Fruit fly (Drosophila melanogaster) whole organism, prepupa: Measurements from ENCODE around the gene CG9733.

Experiments
- Blimp-1 ChIP-seq: fragments of 200-800 bp; sonication (Bioruptor generic); optimal IDR thresholded peaks from 3 replicates; lab custom pipeline; 2017; ENCODE audit warnings: missing biosample characterization, missing genetic modification characterization, mild to moderate bottlenecking, moderate library complexity, missing genetic modification reagents
- CG10631 ChIP-seq: fragments of 200-800 bp; sonication (Bioruptor generic); optimal IDR thresholded peaks from 2 replicates; lab custom pipeline; 2016; ENCODE audit warnings: missing biosample characterization, missing genetic modification characterization
- CG10669 ChIP-seq: fragments of 200-800 bp; sonication (Bioruptor generic); optimal IDR thresholded peaks from 3 replicates; lab custom pipeline; 2018; ENCODE audit warnings: missing biosample characterization, mild to moderate bottlenecking, missing genetic modification characterization, moderate library complexity
- CG11294 ChIP-seq: fragments of 200-800 bp; sonication (Bioruptor generic); IDR thresholded peaks from 2 replicates; pipeline ENCODE4 v1.3.6; 2022; ENCODE audit warnings: missing biosample characterization, missing genetic modification characterization
- CG11762 ChIP-seq: fragments of 200-800 bp; sonication (Bioruptor generic); optimal IDR thresholded peaks from 3 replicates; lab custom pipeline; 2016; ENCODE audit warnings: missing biosample characterization, missing genetic modification characterization; ENCODE audit not compliant: insufficient read depth
- CG11902 ChIP-seq: fragments of 200-800 bp; sonication (Bioruptor generic); optimal IDR thresholded peaks from 3 replicates; lab custom pipeline; 2016; ENCODE audit warnings: missing biosample characterization, missing genetic modification characterization
- CG1621 ChIP-seq: fragments of 200-800 bp; sonication (Bioruptor generic); optimal IDR thresholded peaks from 3 replicates; lab custom pipeline; 2018; ENCODE audit warnings: missing biosample characterization, mild to moderate bottlenecking, missing genetic modification characterization
- CG16779 ChIP-seq: fragments of 200-800 bp; sonication (Bioruptor generic); optimal IDR thresholded peaks from 3 replicates; lab custom pipeline; 2017; ENCODE audit warnings: missing biosample characterization, mild to moderate bottlenecking, missing genetic modification characterization
- CG3032 ChIP-seq: fragments of 200-800 bp; optimal IDR thresholded peaks from 2 replicates; lab custom pipeline; 2019; ENCODE audit warnings: missing biosample characterization, mild to moderate bottlenecking, missing genetic modification characterization, moderate library complexity
- CG31627 ChIP-seq: fragments of 200-800 bp; sonication (Bioruptor generic); optimal IDR thresholded peaks from 3 replicates; lab custom pipeline; 2016; ENCODE audit warnings: missing biosample characterization, missing genetic modification characterization
- CG32006 ChIP-seq: fragments of 200-800 bp; sonication (Bioruptor generic); optimal IDR thresholded peaks from 3 replicates; lab custom pipeline; 2017; ENCODE audit warnings: missing biosample characterization, mild to moderate bottlenecking, missing genetic modification characterization
- CG34406 ChIP-seq: fragments of 200-800 bp; sonication (Bioruptor generic); optimal IDR thresholded peaks from 3 replicates; lab custom pipeline; 2016; ENCODE audit warnings: missing biosample characterization, missing genetic modification characterization
- CG4318 ChIP-seq: fragments of 200-800 bp; sonication (Bioruptor generic); optimal IDR thresholded peaks from 3 replicates; lab custom pipeline; 2017; ENCODE audit warnings: missing biosample characterization, mild to moderate bottlenecking, missing genetic modification characterization
- CG6163 ChIP-seq: fragments of 200-800 bp; sonication (Bioruptor generic); IDR thresholded peaks from 3 replicates; pipeline ENCODE4 v1.3.6; 2022; ENCODE audit warnings: missing biosample characterization, missing genetic modification characterization
- CG6792 ChIP-seq: fragments of 200-800 bp; sonication (Bioruptor generic); optimal IDR thresholded peaks from 3 replicates; lab custom pipeline; 2016; ENCODE audit warnings: missing biosample characterization, missing genetic modification characterization
- CG6808 ChIP-seq: fragments of 200-800 bp; sonication (Bioruptor generic); optimal IDR thresholded peaks from 3 replicates; lab custom pipeline; 2017; ENCODE audit warnings: missing biosample characterization, missing genetic modification characterization, mild to moderate bottlenecking, moderate library complexity, missing genetic modification reagents
- CG6854 ChIP-seq: fragments of 200-800 bp; sonication (Bioruptor generic); optimal IDR thresholded peaks from 2 replicates; lab custom pipeline; 2017; ENCODE audit warnings: missing biosample characterization, mild to moderate bottlenecking, missing genetic modification characterization
- CG7368 ChIP-seq: fragments of 200-800 bp; sonication (Bioruptor generic); optimal IDR thresholded peaks from 3 replicates; lab custom pipeline; 2016; ENCODE audit warnings: missing biosample characterization, missing genetic modification characterization
- CG8319 ChIP-seq: fragments of 200-800 bp; sonication (Bioruptor generic); optimal IDR thresholded peaks from 3 replicates; lab custom pipeline; 2016; ENCODE audit warnings: missing biosample characterization, missing genetic modification characterization
- CG8632 ChIP-seq: fragments of 200-800 bp; sonication (Bioruptor generic); optimal IDR thresholded peaks from 3 replicates; lab custom pipeline; 2016; ENCODE audit warnings: missing biosample characterization, missing genetic modification characterization
- CG9139 ChIP-seq: fragments of 200-800 bp; sonication (Bioruptor generic); optimal IDR thresholded peaks from 3 replicates; lab custom pipeline; 2017; ENCODE audit warnings: missing biosample characterization, mild to moderate bottlenecking, missing genetic modification characterization
- Eip78C ChIP-seq: fragments of 200-800 bp; sonication (Bioruptor generic); peaks from one replicate; lab custom pipeline; 2016; ENCODE audit warnings: missing biosample characterization, missing genetic modification characterization
- Eip93F ChIP-seq: fragments of 200-800 bp; sonication (Bioruptor generic); optimal IDR thresholded peaks from 2 replicates; lab custom pipeline; 2016; ENCODE audit warnings: missing biosample characterization, mild to moderate bottlenecking, missing genetic modification characterization
- Ets21C ChIP-seq: fragments of 200-800 bp; sonication (Bioruptor generic); optimal IDR thresholded peaks from 3 replicates; lab custom pipeline; 2016; ENCODE audit warnings: missing biosample characterization, missing genetic modification characterization
- Ets96B ChIP-seq: fragments of 200-800 bp; optimal IDR thresholded peaks from 2 replicates; lab custom pipeline; 2019; ENCODE audit warnings: missing biosample characterization, mild to moderate bottlenecking, missing genetic modification characterization, moderate library complexity
- Hr39 ChIP-seq: fragments of 200-800 bp; sonication (Bioruptor generic); optimal IDR thresholded peaks from 2 replicates; lab custom pipeline; 2016; ENCODE audit warnings: missing biosample characterization, missing genetic modification characterization
- Hr4 ChIP-seq: fragments of 200-800 bp; sonication (Bioruptor generic); optimal IDR thresholded peaks from 3 replicates; lab custom pipeline; 2016; ENCODE audit warnings: missing biosample characterization, missing genetic modification characterization
- Lpt ChIP-seq: fragments of 200-800 bp; sonication (Bioruptor generic); optimal IDR thresholded peaks from 3 replicates; lab custom pipeline; 2016; ENCODE audit warnings: missing biosample characterization, missing genetic modification characterization
- Met ChIP-seq: fragments of 200-800 bp; sonication (Bioruptor generic); optimal IDR thresholded peaks from 3 replicates; lab custom pipeline; 2016; ENCODE audit warnings: missing biosample characterization, missing genetic modification characterization
- Smox ChIP-seq: fragments of 200-800 bp; sonication (Bioruptor generic); optimal IDR thresholded peaks from 3 replicates; lab custom pipeline; 2016; ENCODE audit warnings: missing biosample characterization, missing genetic modification characterization
- Sox14 ChIP-seq: fragments of 200-800 bp; sonication (Bioruptor generic); optimal IDR thresholded peaks from 3 replicates; lab custom pipeline; 2016; ENCODE audit warnings: missing biosample characterization, missing genetic modification characterization
- Sox15 ChIP-seq: fragments of 200-800 bp; sonication (Bioruptor generic); optimal IDR thresholded peaks from 3 replicates; lab custom pipeline; 2016; ENCODE audit warnings: missing biosample characterization, missing genetic modification characterization
- achi ChIP-seq: fragments of 200-800 bp; sonication (Bioruptor generic); optimal IDR thresholded peaks from 3 replicates; lab custom pipeline; 2016; ENCODE audit warnings: missing biosample characterization, missing genetic modification characterization
- acj6 ChIP-seq: fragments of 200-800 bp; sonication (Bioruptor generic); optimal IDR thresholded peaks from 3 replicates; lab custom pipeline; 2016; ENCODE audit warnings: missing biosample characterization, missing genetic modification characterization
- cyc ChIP-seq: fragments of 200-800 bp; sonication (Bioruptor generic); optimal IDR thresholded peaks from 3 replicates; lab custom pipeline; 2016; ENCODE audit warnings: missing biosample characterization, missing genetic modification characterization
- dac ChIP-seq: fragments of 200-800 bp; sonication (Bioruptor generic); optimal IDR thresholded peaks from 2 replicates; lab custom pipeline; 2017; ENCODE audit warnings: missing biosample characterization, mild to moderate bottlenecking, missing genetic modification characterization
- dsx ChIP-seq: fragments of 200-800 bp; optimal IDR thresholded peaks from 3 replicates; lab custom pipeline; 2019; ENCODE audit warnings: missing biosample characterization, mild to moderate bottlenecking, missing genetic modification characterization, moderate library complexity; ENCODE audit not compliant: poor library complexity, severe bottlenecking
- esn ChIP-seq: fragments of 200-800 bp; sonication (Bioruptor generic); optimal IDR thresholded peaks from 2 replicates; lab custom pipeline; 2016; ENCODE audit warnings: missing biosample characterization, mild to moderate bottlenecking, missing genetic modification characterization, moderate library complexity
- fd59A ChIP-seq: fragments of 200-800 bp; sonication (Bioruptor generic); optimal IDR thresholded peaks from 2 replicates; lab custom pipeline; 2017; ENCODE audit warnings: missing biosample characterization, mild to moderate bottlenecking, missing genetic modification characterization, missing genetic modification reagents
- fd85E ChIP-seq: fragments of 200-800 bp; sonication (Bioruptor generic); optimal IDR thresholded peaks from 3 replicates; lab custom pipeline; 2016; ENCODE audit warnings: missing biosample characterization, missing genetic modification characterization
- fkh ChIP-seq: fragments of 200-800 bp; sonication (Bioruptor generic); optimal IDR thresholded peaks from 3 replicates; lab custom pipeline; 2017; ENCODE audit warnings: missing biosample characterization, mild to moderate bottlenecking, missing genetic modification characterization, moderate library complexity
- lz ChIP-seq: fragments of 200-800 bp; sonication (Bioruptor generic); optimal IDR thresholded peaks from 3 replicates; lab custom pipeline; 2016; ENCODE audit warnings: missing biosample characterization, missing genetic modification characterization
- net ChIP-seq: fragments of 200-800 bp; sonication (Bioruptor generic); optimal IDR thresholded peaks from 3 replicates; lab custom pipeline; 2016; ENCODE audit warnings: missing biosample characterization, missing genetic modification characterization
- pdm3 ChIP-seq: fragments of 200-800 bp; sonication (Bioruptor generic); optimal IDR thresholded peaks from 3 replicates; lab custom pipeline; 2016; ENCODE audit warnings: missing biosample characterization, missing genetic modification characterization
- salr ChIP-seq, 2 experiments: fragments of 200-800 bp; sonication (Bioruptor generic); optimal IDR thresholded peaks; 3 replicates each; lab custom pipeline; 2016 to 2018; ENCODE audit warnings: missing biosample characterization in 2 of 2, missing genetic modification characterization in 2 of 2, mild to moderate bottlenecking in 1 of 2
- ss ChIP-seq, 2 experiments: fragments of 200-800 bp; sonication (Bioruptor generic); optimal IDR thresholded peaks; 2 replicates in 1 of 2; 3 replicates in 1 of 2; lab custom pipeline; 2017 to 2018; ENCODE audit warnings: mild to moderate bottlenecking in 2 of 2, missing biosample characterization in 2 of 2, missing genetic modification characterization in 2 of 2, moderate library complexity in 1 of 2
- svp ChIP-seq: fragments of 200-800 bp; sonication (Bioruptor generic); peaks from one replicate; lab custom pipeline; 2016; ENCODE audit warnings: missing biosample characterization, missing genetic modification characterization

CG9733 gene

DNA sequence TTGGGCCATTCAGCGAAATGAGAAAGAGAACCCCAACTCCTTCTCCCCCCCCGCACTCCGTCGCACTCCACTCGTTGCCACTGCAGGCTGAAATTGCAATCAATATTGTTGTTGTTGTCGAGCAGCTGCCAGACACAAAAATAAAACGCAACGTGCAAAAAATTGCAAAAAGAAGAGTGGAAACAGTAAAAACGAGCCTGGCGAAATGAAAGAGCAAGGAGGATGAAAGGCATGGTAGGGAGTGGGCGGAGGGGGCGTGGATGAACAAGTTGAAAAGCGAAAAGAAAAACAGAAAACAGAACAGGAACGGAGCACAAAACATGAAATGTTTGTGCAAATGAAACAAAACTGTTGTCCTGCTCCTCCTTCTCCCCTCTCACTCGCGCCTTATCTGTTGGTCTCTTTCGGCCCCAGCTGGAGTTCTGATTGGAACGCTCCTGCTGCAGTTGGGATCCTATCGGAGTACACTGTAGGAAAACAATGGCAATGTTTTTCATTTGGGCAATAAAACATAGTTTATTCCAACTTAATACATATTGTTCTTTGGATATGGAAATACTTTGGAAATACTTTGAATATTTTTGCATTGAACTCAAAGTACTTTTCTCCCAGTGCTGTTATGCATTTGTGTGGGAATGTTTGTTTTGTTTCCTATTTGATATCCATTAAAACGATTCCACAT, 38.6 kb upstream of the CG9733 start (continued):
- TF ChIP-seq Blimp-1 (peak; percentile 84), CG11294 (GFP tag; lab: Robert Waterston, UW) (peak; percentile 59), Ets96B (tag; lab: Kevin White, UChicago) (peak; percentile 86), Eip93F (GFP tag; lab: Kevin White, UChicago) (peak; percentile 11), esn (GFP tag; lab: Kevin White, UChicago) (peak; percentile 93), CG34406 (GFP tag; lab: Kevin White, UChicago) (peak; percentile 77), CG11762 (GFP tag; lab: Kevin White, UChicago) (peak; percentile 87), Sox15 (peak; percentile 85), CG4318 (GFP tag; lab: Kevin White, UChicago) (peak; percentile 73)
- TF ChIP-seq, all 60 proteins: peak for 58

DNA sequence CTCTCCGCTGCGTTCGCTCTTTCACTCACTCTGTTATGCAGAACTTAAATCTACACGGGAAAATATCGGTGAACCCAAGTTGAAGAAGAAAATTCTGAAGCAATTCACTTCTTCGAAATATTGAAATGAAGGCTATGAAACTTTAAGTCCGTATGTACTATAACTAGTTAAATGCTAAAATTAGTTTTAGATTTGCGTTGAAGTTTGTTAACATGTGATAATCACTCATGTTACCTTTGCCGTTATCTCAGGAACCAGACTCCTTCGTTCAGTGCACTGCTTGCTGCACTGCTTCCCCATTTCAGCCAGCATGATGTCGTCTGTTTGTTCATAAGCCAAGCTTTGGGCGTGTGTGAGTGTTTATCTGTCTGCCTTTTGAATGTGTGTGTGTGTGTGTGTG, 38.1 kb upstream of the CG9733 start:
- TF ChIP-seq Blimp-1 = no peak
- no peak for TF ChIP-seq fkh
- TF ChIP-seq CG7368 (GFP tag; lab: Kevin White, UChicago) = peak; percentile 40
- peak; percentile 25 for TF ChIP-seq CG6163 (GFP tag; lab: Robert Waterston, UW)
- TF ChIP-seq net (GFP tag; lab: Kevin White, UChicago) = peak; percentile 35
- peak; percentile 88 for TF ChIP-seq Hr39 (GFP tag; lab: Kevin White, UChicago)
- TF ChIP-seq achi (GFP tag; lab: Kevin White, UChicago) = peak; percentile 73
- TF ChIP-seq Ets96B (tag; lab: Kevin White, UChicago) = peak; percentile 77
- peak; percentile 40 for TF ChIP-seq dac (GFP tag; lab: Kevin White, UChicago)
- TF ChIP-seq CG8319 (GFP tag; lab: Kevin White, UChicago) = peak; percentile 40
- TF ChIP-seq CG10669 (GFP tag; lab: Kevin White, UChicago) = peak; percentile 56
- TF ChIP-seq esn (GFP tag; lab: Kevin White, UChicago) = peak; percentile 86
- peak; percentile 91 for TF ChIP-seq svp (GFP tag; lab: Kevin White, UChicago)
- TF ChIP-seq lz (GFP tag; lab: Kevin White, UChicago) = peak; percentile 87
- TF ChIP-seq CG3032 (tag; lab: Kevin White, UChicago) = peak; percentile 52
- peak; percentile 61 for TF ChIP-seq Hr4 (GFP tag; lab: Kevin White, UChicago)
- TF ChIP-seq CG4318 (GFP tag; lab: Kevin White, UChicago) = peak; percentile 68
- TF ChIP-seq ss (GFP tag; optimal IDR thresholded peaks at IDR 0.05; lab: Kevin White, UChicago) = no peak
- TF ChIP-seq CG16779 (tag; lab: Kevin White, UChicago) = no peak
- no peak for TF ChIP-seq CG6854
- TF ChIP-seq Met (GFP tag; lab: Kevin White, UChicago) = peak; percentile 87
- no peak for TF ChIP-seq fd85E
- no peak for TF ChIP-seq CG6808 (GFP tag; lab: Kevin White, UChicago)
- peak; percentile 71 for TF ChIP-seq fd59A (GFP tag; lab: Kevin White, UChicago)
- peak; percentile 77 for TF ChIP-seq pdm3
- peak; percentile 89 for TF ChIP-seq CG31627 (GFP tag; lab: Kevin White, UChicago)
- TF ChIP-seq CG6792 (GFP tag; lab: Kevin White, UChicago) = peak; percentile 76
- peak; percentile 89 for TF ChIP-seq Sox14 (GFP tag; lab: Kevin White, UChicago)
- TF ChIP-seq Eip93F (GFP tag; lab: Kevin White, UChicago) = no peak
- peak; percentile 24 for TF ChIP-seq CG1621 (tag; lab: Kevin White, UChicago)
- TF ChIP-seq salr (GFP tag; optimal IDR thresholded peaks at IDR 0.05; lab: Kevin White, UChicago) = peak; percentile 66 to 71
- TF ChIP-seq CG11294 (GFP tag; lab: Robert Waterston, UW) = no peak
- peak; percentile 84 for TF ChIP-seq acj6
- peak; percentile 85 for TF ChIP-seq CG10631
- TF ChIP-seq CG8632 = peak; percentile 69
- TF ChIP-seq Sox15 = peak; percentile 72
- peak; percentile 65 for TF ChIP-seq CG11762 (GFP tag; lab: Kevin White, UChicago)
- peak; percentile 81 for TF ChIP-seq CG32006
- peak; percentile 10 for TF ChIP-seq Lpt (GFP tag; lab: Kevin White, UChicago)
- TF ChIP-seq CG9139 (GFP tag; lab: Kevin White, UChicago) = no peak
- TF ChIP-seq dsx = peak; percentile 72
- peak; percentile 83 for TF ChIP-seq Smox
- TF ChIP-seq Eip78C (GFP tag; lab: Kevin White, UChicago) = peak; percentile 95
- TF ChIP-seq cyc (GFP tag; lab: Kevin White, UChicago) = peak; percentile 75
- TF ChIP-seq CG11902 (GFP tag; lab: Kevin White, UChicago) = peak; percentile 52
- peak; percentile 75 for TF ChIP-seq Ets21C (GFP tag; lab: Kevin White, UChicago)
